Fruit fly (Drosophila melanogaster) whole organism, embryonic: ENCODE measurements around the gene Ekar.

ENCODE experiments used
- Abd-B ChIP-seq: fragments of 200-800 bp; sonication (Bioruptor generic); optimal IDR thresholded peaks from 2 replicates; lab custom pipeline; 2018; ENCODE audit warnings: missing biosample characterization, mild to moderate bottlenecking, missing genetic modification characterization, moderate library complexity
- CG10147 ChIP-seq: fragments of 200-800 bp; sonication (Bioruptor generic); optimal IDR thresholded peaks from 2 replicates; lab custom pipeline; 2019; ENCODE audit warnings: missing biosample characterization, mild to moderate bottlenecking, missing genetic modification characterization, moderate library complexity
- CG10654 ChIP-seq: fragments of 200-800 bp; sonication (Bioruptor generic); optimal IDR thresholded peaks from 2 replicates; lab custom pipeline; 2016; ENCODE audit warnings: missing biosample characterization, missing genetic modification characterization
- CG13424 ChIP-seq: fragments of 200-800 bp; sonication (Bioruptor generic); optimal IDR thresholded peaks from 2 replicates; lab custom pipeline; 2019; ENCODE audit warnings: missing biosample characterization, mild to moderate bottlenecking, missing genetic modification characterization, moderate library complexity
- CG17385 ChIP-seq: fragments of 200-800 bp; sonication (Bioruptor generic); optimal IDR thresholded peaks from 3 replicates; lab custom pipeline; 2018; ENCODE audit warnings: missing biosample characterization, mild to moderate bottlenecking, missing genetic modification characterization
- CG17829 ChIP-seq: fragments of 200-800 bp; optimal IDR thresholded peaks from 2 replicates; lab custom pipeline; 2019; ENCODE audit warnings: missing biosample characterization, mild to moderate bottlenecking, missing genetic modification characterization, moderate library complexity
- CG18011 ChIP-seq: fragments of 200-800 bp; sonication (Bioruptor generic); optimal IDR thresholded peaks from 2 replicates; lab custom pipeline; 2017; ENCODE audit warnings: missing biosample characterization, missing genetic modification characterization, mild to moderate bottlenecking, moderate library complexity, missing genotype
- CG1832 ChIP-seq: fragments of 200-800 bp; sonication (Bioruptor generic); optimal IDR thresholded peaks from 2 replicates; lab custom pipeline; 2017; ENCODE audit warnings: missing biosample characterization, mild to moderate bottlenecking, missing genetic modification characterization, inconsistent platforms
- CG3065 ChIP-seq: fragments of 200-800 bp; sonication (Bioruptor generic); optimal IDR thresholded peaks from 2 replicates; lab custom pipeline; 2016; ENCODE audit warnings: missing biosample characterization, missing genetic modification characterization
- CG32532 ChIP-seq: fragments of 200-800 bp; sonication (Bioruptor generic); IDR thresholded peaks from 2 replicates; pipeline ENCODE4 v1.3.6; 2022; ENCODE audit warnings: missing biosample characterization, missing genetic modification characterization
- CG32767 ChIP-seq: fragments of 200-800 bp; sonication (Bioruptor generic); IDR thresholded peaks from 2 replicates; pipeline ENCODE4 v1.3.6; 2022; ENCODE audit warnings: missing biosample characterization, missing genetic modification characterization
- CG32772 ChIP-seq: fragments of 200-800 bp; sonication (Bioruptor generic); IDR thresholded peaks from 2 replicates; pipeline ENCODE4 v1.3.6; 2022; ENCODE audit warnings: missing biosample characterization, missing genetic modification characterization
- CG43689 ChIP-seq: fragments of 200-800 bp; sonication (Bioruptor generic); IDR thresholded peaks from 2 replicates; pipeline ENCODE4 v1.3.6; 2022; ENCODE audit warnings: missing biosample characterization, missing genetic modification characterization
- CG4617 ChIP-seq: fragments of 200-800 bp; sonication (Bioruptor generic); optimal IDR thresholded peaks from 3 replicates; lab custom pipeline; 2016; ENCODE audit warnings: missing biosample characterization, missing genetic modification characterization, borderline replicate concordance
- CG6654 ChIP-seq: fragments of 200-800 bp; sonication (Bioruptor generic); optimal IDR thresholded peaks from 2 replicates; lab custom pipeline; 2017; ENCODE audit warnings: missing biosample characterization, mild to moderate bottlenecking, missing genetic modification characterization
- CG6683 ChIP-seq: fragments of 200-800 bp; sonication (Bioruptor generic); optimal IDR thresholded peaks from 2 replicates; lab custom pipeline; 2017; ENCODE audit warnings: missing biosample characterization, mild to moderate bottlenecking, missing genetic modification characterization, missing genetic modification reagents
- CG6854 ChIP-seq: fragments of 200-800 bp; sonication (Bioruptor generic); optimal IDR thresholded peaks from 3 replicates; lab custom pipeline; 2017; ENCODE audit warnings: missing biosample characterization, mild to moderate bottlenecking, missing genetic modification characterization
- CG8478 ChIP-seq: fragments of >200 bp; optimal IDR thresholded peaks from 2 replicates; lab custom pipeline; 2018
- CG9932 ChIP-seq: fragments of 200-800 bp; sonication (Bioruptor generic); IDR thresholded peaks from 2 replicates; pipeline ENCODE4 v1.3.6; 2022; ENCODE audit warnings: missing biosample characterization, missing genetic modification characterization
- Deaf1 ChIP-seq: fragments of 200-800 bp; optimal IDR thresholded peaks from 3 replicates; lab custom pipeline; 2019; ENCODE audit warnings: missing biosample characterization, mild to moderate bottlenecking, missing genetic modification characterization, moderate library complexity
- Doc3 ChIP-seq: fragments of 200-800 bp; sonication (Bioruptor generic); IDR thresholded peaks from 3 replicates; pipeline ENCODE4 v1.3.6; 2022; ENCODE audit warnings: missing biosample characterization, missing genetic modification characterization; ENCODE audit not compliant: partially characterized antibody
- Fer2 ChIP-seq: fragments of 200-800 bp; sonication (Bioruptor generic); optimal IDR thresholded peaks from 2 replicates; lab custom pipeline; 2018; ENCODE audit warnings: missing biosample characterization, mild to moderate bottlenecking, missing genetic modification characterization, moderate library complexity
- HHEX ChIP-seq: fragments of 200-800 bp; sonication (Bioruptor generic); optimal IDR thresholded peaks from 3 replicates; lab custom pipeline; 2017; ENCODE audit warnings: missing biosample characterization, mild to moderate bottlenecking, missing genetic modification characterization, missing genetic modification reagents
- Kr ChIP-seq: fragments of 200-800 bp; sonication (Bioruptor generic); optimal IDR thresholded peaks from 2 replicates; lab custom pipeline; 2017; ENCODE audit warnings: missing biosample characterization, mild to moderate bottlenecking, missing genetic modification characterization
- Max ChIP-seq: fragments of 200-800 bp; sonication (Bioruptor generic); optimal IDR thresholded peaks from 2 replicates; lab custom pipeline; 2016; ENCODE audit warnings: missing biosample characterization, mild to moderate bottlenecking, missing genetic modification characterization
- Poxn ChIP-seq: fragments of 200-800 bp; sonication (Bioruptor generic); IDR thresholded peaks from 2 replicates; pipeline ENCODE4 v1.3.6; 2022; ENCODE audit warnings: missing biosample characterization, missing genetic modification characterization
- Sin3A ChIP-seq: fragments of >200 bp; optimal IDR thresholded peaks from 2 replicates; lab custom pipeline; 2018
- Sox102F ChIP-seq: fragments of 200-800 bp; sonication (Bioruptor generic); optimal IDR thresholded peaks from 2 replicates; lab custom pipeline; 2018; ENCODE audit warnings: missing biosample characterization, mild to moderate bottlenecking, missing genetic modification characterization, moderate library complexity
- Usf ChIP-seq: fragments of 200-800 bp; sonication (Bioruptor generic); optimal IDR thresholded peaks from 2 replicates; lab custom pipeline; 2017; ENCODE audit warnings: missing genotype, missing biosample characterization, missing genetic modification characterization
- Vsx1 ChIP-seq: fragments of 200-800 bp; sonication (Bioruptor generic); optimal IDR thresholded peaks from 2 replicates; lab custom pipeline; 2017; ENCODE audit warnings: missing biosample characterization, mild to moderate bottlenecking, missing genetic modification characterization, missing genetic modification reagents
- ab ChIP-seq: fragments of 200-800 bp; sonication (Bioruptor generic); optimal IDR thresholded peaks from 2 replicates; lab custom pipeline; 2016; ENCODE audit warnings: missing biosample characterization, missing genetic modification characterization
- al ChIP-seq: fragments of 200-800 bp; sonication (Bioruptor generic); IDR thresholded peaks from 2 replicates; pipeline ENCODE4 v1.3.6; 2022; ENCODE audit warnings: missing biosample characterization, missing genetic modification characterization
- aop ChIP-seq: fragments of 200-800 bp; sonication (Bioruptor generic); IDR thresholded peaks from 2 replicates; pipeline ENCODE4 v1.3.6; 2022; ENCODE audit warnings: missing biosample characterization, missing genetic modification characterization
- cas ChIP-seq: fragments of 200-800 bp; sonication (Bioruptor generic); IDR thresholded peaks from 2 replicates; pipeline ENCODE4 v1.3.6; 2022; ENCODE audit warnings: missing biosample characterization, missing genetic modification characterization
- dan ChIP-seq: fragments of 200-800 bp; sonication (Bioruptor generic); IDR thresholded peaks from 2 replicates; pipeline ENCODE4 v1.3.6; 2022; ENCODE audit warnings: missing biosample characterization, missing genetic modification characterization
- dm ChIP-seq: fragments of 200-800 bp; sonication (Bioruptor generic); optimal IDR thresholded peaks from 3 replicates; lab custom pipeline; 2016; ENCODE audit warnings: missing biosample characterization, missing genetic modification characterization
- dmrt99B ChIP-seq: fragments of 200-800 bp; sonication (Bioruptor generic); optimal IDR thresholded peaks from 2 replicates; lab custom pipeline; 2018; ENCODE audit warnings: missing biosample characterization, mild to moderate bottlenecking, missing genetic modification characterization, moderate library complexity
- ftz-f1 ChIP-seq: fragments of 200-800 bp; sonication (Bioruptor generic); optimal IDR thresholded peaks from 2 replicates; lab custom pipeline; 2016; ENCODE audit warnings: missing biosample characterization, missing genetic modification characterization
- gce ChIP-seq: fragments of 200-800 bp; sonication (Bioruptor generic); IDR thresholded peaks from 3 replicates; pipeline ENCODE4 v1.3.6; 2022; ENCODE audit warnings: missing biosample characterization, missing genetic modification characterization
- gem ChIP-seq: fragments of 200-800 bp; sonication (Bioruptor generic); optimal IDR thresholded peaks from 2 replicates; lab custom pipeline; 2019; ENCODE audit warnings: missing biosample characterization, mild to moderate bottlenecking, missing genetic modification characterization, moderate library complexity
- ham ChIP-seq: fragments of 200-800 bp; sonication (Bioruptor generic); IDR thresholded peaks from 2 replicates; pipeline ENCODE4 v1.3.6; 2022; ENCODE audit warnings: missing biosample characterization, missing genetic modification characterization
- ken ChIP-seq: fragments of 200-800 bp; sonication (Bioruptor generic); IDR thresholded peaks from 3 replicates; pipeline ENCODE4 v1.3.6; 2022; ENCODE audit warnings: missing biosample characterization, missing genetic modification characterization
- lab ChIP-seq: fragments of 200-800 bp; sonication (Bioruptor generic); optimal IDR thresholded peaks from 3 replicates; lab custom pipeline; 2017; ENCODE audit warnings: missing biosample characterization, missing genetic modification characterization, mild to moderate bottlenecking, moderate library complexity, missing genetic modification reagents
- mam ChIP-seq: fragments of 200-800 bp; sonication (Bioruptor generic); optimal IDR thresholded peaks from 3 replicates; lab custom pipeline; 2016; ENCODE audit warnings: missing biosample characterization, missing genetic modification characterization
- pnt ChIP-seq: fragments of 200-800 bp; sonication (Bioruptor generic); optimal IDR thresholded peaks from 3 replicates; lab custom pipeline; 2016; ENCODE audit warnings: missing biosample characterization, missing genetic modification characterization
- pum ChIP-seq: fragments of 200-800 bp; sonication (Bioruptor generic); optimal IDR thresholded peaks from 2 replicates; lab custom pipeline; 2016; ENCODE audit warnings: missing biosample characterization, missing genetic modification characterization
- row ChIP-seq: fragments of 200-800 bp; sonication (Bioruptor generic); IDR thresholded peaks from 3 replicates; pipeline ENCODE4 v1.3.6; 2022; ENCODE audit warnings: missing biosample characterization, missing genetic modification characterization
- sens ChIP-seq: fragments of 200-800 bp; sonication (Bioruptor generic); peaks from one replicate; lab custom pipeline; 2016; ENCODE audit warnings: missing biosample characterization, missing genetic modification characterization
- tio ChIP-seq: fragments of 200-800 bp; sonication (Bioruptor generic); optimal IDR thresholded peaks from 2 replicates; lab custom pipeline; 2017; ENCODE audit warnings: missing biosample characterization, missing genetic modification characterization, inconsistent platforms
- trh ChIP-seq: fragments of 200-800 bp; sonication (Bioruptor generic); optimal IDR thresholded peaks from 2 replicates; lab custom pipeline; 2016; ENCODE audit warnings: missing biosample characterization, missing genetic modification characterization
- vvl ChIP-seq: fragments of 200-800 bp; sonication (Bioruptor generic); IDR thresholded peaks from 2 replicates; pipeline ENCODE4 v1.3.6; 2022; ENCODE audit warnings: missing biosample characterization, missing genetic modification characterization
- wor ChIP-seq: fragments of 200-800 bp; sonication (Bioruptor generic); IDR thresholded peaks from 2 replicates; pipeline ENCODE4 v1.3.6; 2022; ENCODE audit warnings: missing biosample characterization, missing genetic modification characterization

Ekar gene

DNA sequence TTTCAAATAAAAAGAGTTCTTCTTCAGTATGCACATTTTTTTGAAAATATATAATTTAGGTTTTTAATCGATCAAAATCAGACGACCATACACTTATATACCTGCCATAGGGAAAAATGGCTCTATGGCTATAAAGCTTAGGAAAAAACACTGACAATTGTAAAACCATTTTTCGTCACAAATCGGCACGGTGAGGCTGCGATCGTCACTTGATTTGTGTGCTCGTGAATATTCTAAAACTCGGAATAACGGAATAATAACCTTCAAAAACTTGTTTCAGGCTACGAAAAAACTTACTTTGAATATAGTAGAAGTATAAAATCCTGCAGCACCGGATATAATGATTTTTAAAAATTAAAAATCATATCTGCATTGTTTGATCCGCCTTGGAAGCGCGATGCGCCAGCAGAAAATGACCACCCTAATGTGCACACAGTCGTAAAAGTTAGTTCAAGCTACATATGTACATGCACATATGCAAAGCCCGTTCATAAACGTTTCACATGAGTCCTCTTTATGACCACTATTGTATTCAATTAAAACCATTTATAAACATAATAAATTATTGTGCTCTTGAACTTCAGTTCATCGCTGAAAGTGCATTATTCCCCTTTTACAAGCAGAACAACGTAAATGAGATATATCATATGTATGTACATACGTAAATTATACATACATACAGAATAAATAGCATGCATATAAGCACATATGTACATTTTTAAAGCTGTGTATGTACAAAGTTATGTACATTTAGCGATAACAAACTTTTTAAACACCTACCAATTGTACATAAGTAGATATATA is 48.8 kb upstream of the Ekar start (continued):
- TF ChIP-seq Abd-B (GFP tag; lab: Kevin White, UChicago) (no peak), dm (GFP tag; lab: Kevin White, UChicago) (no peak), CG10147 (no peak), Sox102F (GFP tag; lab: Kevin White, UChicago) (no peak), Fer2 (no peak), Sin3A (lab: Kevin White, UChicago) (no peak), wor (GFP tag; lab: Robert Waterston, UW) (no peak), CG18011 (GFP tag; lab: Kevin White, UChicago) (no peak), Doc3 (GFP tag; lab: Robert Waterston, UW) (no peak), CG6683 (GFP tag; lab: Kevin White, UChicago) (no peak), mam (GFP tag; lab: Kevin White, UChicago) (peak; percentile 40), tio (GFP tag; lab: Kevin White, UChicago) (no peak), CG6654 (GFP tag; lab: Kevin White, UChicago) (no peak), sens (GFP tag; lab: Kevin White, UChicago) (peak; percentile 70), Vsx1 (GFP tag; lab: Kevin White, UChicago) (no peak), pum (GFP tag; lab: Kevin White, UChicago) (no peak), CG3065 (no peak), dmrt99B (tag; lab: Kevin White, UChicago) (no peak), Poxn (no peak), gce (no peak), Max (GFP tag; lab: Kevin White, UChicago) (no peak), lab (GFP tag; lab: Kevin White, UChicago) (no peak), CG43689 (GFP tag; lab: Robert Waterston, UW) (no peak), trh (peak; percentile 10), al (GFP tag; lab: Robert Waterston, UW) (no peak), CG32767 (GFP tag; lab: Robert Waterston, UW) (no peak), HHEX (GFP tag; lab: Kevin White, UChicago) (no peak), pnt (no peak), CG9932 (no peak), CG17385 (no peak), Usf (GFP tag; lab: Kevin White, UChicago) (no peak), CG8478 (lab: Kevin White, UChicago) (no peak), CG1832 (GFP tag; lab: Kevin White, UChicago) (no peak), CG4617 (no peak), ab (no peak), ham (GFP tag; lab: Robert Waterston, UW) (no peak), CG6854 (GFP tag; lab: Kevin White, UChicago) (no peak), Kr (no peak), CG17829 (tag; lab: Kevin White, UChicago) (no peak), cas (GFP tag; lab: Robert Waterston, UW) (no peak), vvl (GFP tag; lab: Robert Waterston, UW) (no peak), CG13424 (no peak), CG32772 (GFP tag; lab: Robert Waterston, UW) (no peak), dan (GFP tag; lab: Robert Waterston, UW) (no peak), gem (tag; lab: Kevin White, UChicago) (peak; percentile 24), ken (GFP tag; lab: Robert Waterston, UW) (no peak), CG10654 (GFP tag; lab: Kevin White, UChicago) (no peak), aop (no peak), Deaf1 (tag; lab: Kevin White, UChicago) (no peak), row (peak; percentile 81; the same call in 1 of the 3 replicates), ftz-f1 (no peak), CG32532 (GFP tag; lab: Robert Waterston, UW) (no peak)
